Fruit fly (Drosophila melanogaster) whole organism, embryonic: Measurements from ENCODE around the gene CG33552.
A peak's percentile ranks its signal among the peaks of the same experiment; 100 is the strongest.

Experiments used
- Bdp1 ChIP-seq: fragments of 200-800 bp; sonication (Bioruptor generic); optimal IDR thresholded peaks from 3 replicates; lab custom pipeline; 2016; ENCODE audit warnings: missing biosample characterization, missing genetic modification characterization
- Blimp-1 ChIP-seq: fragments of 200-800 bp; sonication (Bioruptor generic); optimal IDR thresholded peaks from 3 replicates; lab custom pipeline; 2018; ENCODE audit warnings: missing biosample characterization, missing genetic modification characterization, mild to moderate bottlenecking, moderate library complexity, missing genetic modification reagents
- CG10209 ChIP-seq: fragments of 200-800 bp; sonication (Bioruptor generic); optimal IDR thresholded peaks from 3 replicates; lab custom pipeline; 2017; ENCODE audit warnings: missing biosample characterization, mild to moderate bottlenecking, missing genetic modification characterization, missing genetic modification reagents
- CG10543 ChIP-seq: fragments of 200-800 bp; sonication (Bioruptor generic); optimal IDR thresholded peaks from 3 replicates; lab custom pipeline; 2017; ENCODE audit warnings: missing biosample characterization, mild to moderate bottlenecking, missing genetic modification characterization, moderate library complexity
- CG11504 ChIP-seq: fragments of 200-800 bp; sonication (Bioruptor generic); optimal IDR thresholded peaks from 3 replicates; lab custom pipeline; 2019; ENCODE audit warnings: missing biosample characterization, mild to moderate bottlenecking, missing genetic modification characterization, moderate library complexity
- CG12391 ChIP-seq: fragments of 200-800 bp; sonication (Bioruptor generic); optimal IDR thresholded peaks from 3 replicates; lab custom pipeline; 2018; ENCODE audit warnings: missing biosample characterization, mild to moderate bottlenecking, missing genetic modification characterization, moderate library complexity
- CG12659 ChIP-seq: fragments of 200-800 bp; sonication (Bioruptor generic); optimal IDR thresholded peaks from 3 replicates; lab custom pipeline; 2017; ENCODE audit warnings: mild to moderate bottlenecking, missing biosample characterization, missing genetic modification reagents, missing genetic modification characterization
- CG13424 ChIP-seq: fragments of 200-800 bp; sonication (Bioruptor generic); optimal IDR thresholded peaks from 2 replicates; lab custom pipeline; 2019; ENCODE audit warnings: missing biosample characterization, mild to moderate bottlenecking, missing genetic modification characterization, moderate library complexity
- CG15696 ChIP-seq: fragments of 200-800 bp; sonication (Bioruptor generic); optimal IDR thresholded peaks from 2 replicates; lab custom pipeline; 2019; ENCODE audit warnings: missing biosample characterization, mild to moderate bottlenecking, missing genetic modification characterization, moderate library complexity
- CG17612 ChIP-seq: fragments of 200-800 bp; sonication (Bioruptor generic); IDR thresholded peaks from 2 replicates; pipeline ENCODE4 v1.3.6; 2022; ENCODE audit warnings: missing biosample characterization, missing genetic modification characterization
- CG30403 ChIP-seq: fragments of 200-800 bp; sonication (Bioruptor generic); optimal IDR thresholded peaks from 3 replicates; lab custom pipeline; 2016; ENCODE audit warnings: missing biosample characterization, missing genetic modification characterization
- CG31441 ChIP-seq: fragments of 200-800 bp; sonication (Bioruptor generic); IDR thresholded peaks from 2 replicates; pipeline ENCODE4 v1.3.6; 2022; ENCODE audit warnings: missing biosample characterization, missing genetic modification characterization
- CG3995 ChIP-seq: fragments of 200-800 bp; sonication (Bioruptor generic); optimal IDR thresholded peaks from 3 replicates; lab custom pipeline; 2016; ENCODE audit warnings: missing biosample characterization, missing genetic modification characterization
- CG43689 ChIP-seq: fragments of 200-800 bp; sonication (Bioruptor generic); IDR thresholded peaks from 2 replicates; pipeline ENCODE4 v1.3.6; 2022; ENCODE audit warnings: missing biosample characterization, missing genetic modification characterization
- CG6654 ChIP-seq: fragments of 200-800 bp; sonication (Bioruptor generic); optimal IDR thresholded peaks from 2 replicates; lab custom pipeline; 2017; ENCODE audit warnings: missing biosample characterization, mild to moderate bottlenecking, missing genetic modification characterization
- CG7786 ChIP-seq: fragments of 200-800 bp; sonication (Bioruptor generic); optimal IDR thresholded peaks from 2 replicates; lab custom pipeline; 2016; ENCODE audit warnings: missing biosample characterization, missing genetic modification characterization
- CG7839 ChIP-seq: fragments of 200-800 bp; sonication (Bioruptor generic); optimal IDR thresholded peaks from 3 replicates; lab custom pipeline; 2018; ENCODE audit warnings: missing biosample characterization, mild to moderate bottlenecking, missing genetic modification characterization, moderate library complexity
- CG8359 ChIP-seq: fragments of 200-800 bp; sonication (Bioruptor generic); optimal IDR thresholded peaks from 2 replicates; lab custom pipeline; 2017; ENCODE audit warnings: missing biosample characterization, mild to moderate bottlenecking, missing genetic modification characterization, borderline replicate concordance
- CG8924 ChIP-seq: fragments of 200-800 bp; optimal IDR thresholded peaks from 3 replicates; lab custom pipeline; 2019; ENCODE audit warnings: missing biosample characterization, mild to moderate bottlenecking, missing genetic modification characterization, moderate library complexity
- Chrac-16 ChIP-seq: fragments of 200-800 bp; sonication (Bioruptor generic); optimal IDR thresholded peaks from 3 replicates; lab custom pipeline; 2016; ENCODE audit warnings: missing biosample characterization, missing genetic modification characterization
- CoRest ChIP-seq: fragments of 200-800 bp; sonication (Bioruptor generic); optimal IDR thresholded peaks from 3 replicates; lab custom pipeline; 2018; ENCODE audit warnings: missing biosample characterization, mild to moderate bottlenecking, missing genetic modification characterization, moderate library complexity
- D19A ChIP-seq: fragments of 200-800 bp; optimal IDR thresholded peaks from 3 replicates; lab custom pipeline; 2019; ENCODE audit warnings: missing biosample characterization, mild to moderate bottlenecking, missing genetic modification characterization, moderate library complexity
- HLH3B ChIP-seq: fragments of 200-800 bp; sonication (Bioruptor generic); IDR thresholded peaks from 2 replicates; pipeline ENCODE4 v1.3.6; 2022; ENCODE audit warnings: missing biosample characterization, missing genetic modification characterization
- Hr3 ChIP-seq: fragments of 200-800 bp; sonication (Bioruptor generic); optimal IDR thresholded peaks from 3 replicates; lab custom pipeline; 2016; ENCODE audit warnings: missing biosample characterization, missing genetic modification characterization
- Hr51 ChIP-seq, 2 experiments: fragments of 200-800 bp; sonication (Bioruptor generic); optimal IDR thresholded peaks; 2 replicates in 1 of 2; 3 replicates in 1 of 2; lab custom pipeline; 2016 to 2018; ENCODE audit warnings: missing biosample characterization in 2 of 2, missing genetic modification characterization in 2 of 2, mild to moderate bottlenecking in 1 of 2, moderate library complexity in 1 of 2
- Myb ChIP-seq: fragments of 200-800 bp; sonication (Bioruptor generic); optimal IDR thresholded peaks from 2 replicates; lab custom pipeline; 2016; ENCODE audit warnings: missing biosample characterization, missing genetic modification characterization
- NFAT ChIP-seq: fragments of 200-800 bp; sonication (Bioruptor generic); IDR thresholded peaks from 2 replicates; pipeline ENCODE4 v1.3.6; 2022; ENCODE audit warnings: missing biosample characterization, missing genetic modification characterization
- Sry-δ ChIP-seq: fragments of 200-800 bp; sonication (Bioruptor generic); optimal IDR thresholded peaks from 2 replicates; lab custom pipeline; 2016; ENCODE audit warnings: missing biosample characterization, missing genetic modification characterization
- Ssrp ChIP-seq: fragments of 200-800 bp; sonication (Bioruptor generic); optimal IDR thresholded peaks from 2 replicates; lab custom pipeline; 2018; ENCODE audit warnings: missing biosample characterization, mild to moderate bottlenecking, missing genetic modification characterization, moderate library complexity
- TFAM ChIP-seq: fragments of 200-800 bp; sonication (Bioruptor generic); optimal IDR thresholded peaks from 2 replicates; lab custom pipeline; 2017; ENCODE audit warnings: missing biosample characterization, missing genetic modification characterization, inconsistent platforms
- Xbp1 ChIP-seq: fragments of 200-800 bp; sonication (Bioruptor generic); optimal IDR thresholded peaks from 3 replicates; lab custom pipeline; 2016; ENCODE audit warnings: missing biosample characterization, mild to moderate bottlenecking, missing genetic modification characterization
- az2 ChIP-seq: fragments of 200-800 bp; sonication (Bioruptor generic); optimal IDR thresholded peaks from 3 replicates; lab custom pipeline; 2016; ENCODE audit warnings: missing biosample characterization, missing genetic modification characterization
- bab2 ChIP-seq: fragments of 200-800 bp; sonication (Bioruptor generic); optimal IDR thresholded peaks from 2 replicates; lab custom pipeline; 2016; ENCODE audit warnings: missing biosample characterization, missing genetic modification characterization
- bsh ChIP-seq, 2 experiments: fragments of 200-800 bp; sonication (Bioruptor generic); optimal IDR thresholded peaks; 2 replicates each; lab custom pipeline; 2017 to 2018; ENCODE audit warnings: mild to moderate bottlenecking in 2 of 2, missing biosample characterization in 2 of 2, missing genetic modification characterization in 2 of 2, moderate library complexity in 1 of 2
- cg ChIP-seq: fragments of 200-800 bp; sonication (Bioruptor generic); optimal IDR thresholded peaks from 3 replicates; lab custom pipeline; 2019; ENCODE audit warnings: missing biosample characterization, mild to moderate bottlenecking, missing genetic modification characterization, moderate library complexity
- da ChIP-seq: fragments of 200-800 bp; sonication (Bioruptor generic); optimal IDR thresholded peaks from 2 replicates; lab custom pipeline; 2016; ENCODE audit warnings: missing biosample characterization, missing genetic modification characterization
- fu2 ChIP-seq: fragments of 200-800 bp; sonication (Bioruptor generic); optimal IDR thresholded peaks from 2 replicates; lab custom pipeline; 2016; ENCODE audit warnings: missing biosample characterization, missing genetic modification characterization
- hkb ChIP-seq, 2 experiments: fragments of 200-800 bp in 1 of 2; fragments of >200 bp in 1 of 2; sonication (Bioruptor generic) in 1 of 2; IDR thresholded peaks in 1 of 2; optimal IDR thresholded peaks in 1 of 2; 2 replicates each; pipeline versions ENCODE4 v1.3.6 to Lab custom; 2017 to 2022; ENCODE audit warnings: missing biosample characterization in 1 of 2, missing genetic modification characterization in 1 of 2
- lola ChIP-seq, 3 experiments: fragments of >200 bp in 2 of 3; fragments of 200-800 bp in 1 of 3; sonication (Bioruptor generic) in 1 of 3; optimal IDR thresholded peaks; 2 replicates each; lab custom pipeline; 2017 to 2019; ENCODE audit warnings: missing biosample characterization in 3 of 3, missing genetic modification characterization in 3 of 3, mild to moderate bottlenecking in 1 of 3, moderate library complexity in 1 of 3
- nom ChIP-seq: fragments of 200-800 bp; sonication (Bioruptor generic); optimal IDR thresholded peaks from 2 replicates; lab custom pipeline; 2017; ENCODE audit warnings: missing biosample characterization, missing genetic modification characterization, mild to moderate bottlenecking, moderate library complexity, missing genetic modification reagents
- pum ChIP-seq: fragments of 200-800 bp; sonication (Bioruptor generic); optimal IDR thresholded peaks from 2 replicates; lab custom pipeline; 2016; ENCODE audit warnings: missing biosample characterization, missing genetic modification characterization
- ranshi ChIP-seq: fragments of 200-800 bp; sonication (Bioruptor generic); IDR thresholded peaks from 2 replicates; pipeline ENCODE4 v1.3.6; 2022; ENCODE audit warnings: missing biosample characterization, missing genetic modification characterization
- rib ChIP-seq: fragments of 200-800 bp; sonication (Bioruptor generic); IDR thresholded peaks from 2 replicates; pipeline ENCODE4 v1.3.6; 2022; ENCODE audit warnings: missing biosample characterization, missing genetic modification characterization
- salm ChIP-seq: fragments of 200-800 bp; sonication (Bioruptor generic); optimal IDR thresholded peaks from 2 replicates; lab custom pipeline; 2018; ENCODE audit warnings: missing biosample characterization, mild to moderate bottlenecking, missing genetic modification characterization
- schlank ChIP-seq: fragments of 200-800 bp; sonication (Bioruptor generic); optimal IDR thresholded peaks from 2 replicates; lab custom pipeline; 2018; ENCODE audit warnings: missing biosample characterization, mild to moderate bottlenecking, missing genetic modification characterization
- sim ChIP-seq: fragments of 200-800 bp; sonication (Bioruptor generic); IDR thresholded peaks from 2 replicates; pipeline ENCODE4 v1.3.6; 2022; ENCODE audit warnings: missing biosample characterization, missing genetic modification characterization
- sima ChIP-seq: fragments of 200-800 bp; sonication (Bioruptor generic); optimal IDR thresholded peaks from 2 replicates; lab custom pipeline; 2016; ENCODE audit warnings: missing biosample characterization, missing genetic modification characterization
- tx ChIP-seq: fragments of 200-800 bp; sonication (Bioruptor generic); optimal IDR thresholded peaks from 2 replicates; lab custom pipeline; 2016; ENCODE audit warnings: missing biosample characterization, missing genetic modification characterization
- wek ChIP-seq: fragments of 200-800 bp; sonication (Bioruptor generic); optimal IDR thresholded peaks from 3 replicates; lab custom pipeline; 2018; ENCODE audit warnings: missing biosample characterization, mild to moderate bottlenecking, missing genetic modification characterization, moderate library complexity
- zfh1 ChIP-seq: fragments of 200-800 bp; sonication (Bioruptor generic); IDR thresholded peaks from 3 replicates; pipeline ENCODE4 v1.3.6; 2022; ENCODE audit warnings: missing biosample characterization, missing genetic modification characterization

The CG33552 gene

dm6 chr2L:16703753-16704152 lies 21.4 kb downstream of the CG33552 start (continued):
- TF ChIP-seq wek (GFP tag; lab: Kevin White, UChicago) (no peak), TFAM (GFP tag; lab: Kevin White, UChicago) (no peak), CG12659 (peak; percentile 59), CoRest (tag; lab: Kevin White, UChicago) (peak; percentile 70), CG8924 (no peak), CG17612 (no peak), nom (no peak), schlank (no peak), tx (peak; percentile 19), cg (GFP tag; lab: Kevin White, UChicago) (no peak), Bdp1 (no peak), bsh (GFP tag; optimal IDR thresholded peaks at IDR 0.05; lab: Kevin White, UChicago) (peak in 1 of 2 experiments; percentile 30), lola (GFP tag; optimal IDR thresholded peaks at IDR 0.05; lab: Kevin White, UChicago) (no peak), salm (no peak), Xbp1 (GFP tag; lab: Kevin White, UChicago) (peak; percentile 53), bab2 (GFP tag; lab: Kevin White, UChicago) (peak; percentile 19), CG10543 (peak; percentile 70), HLH3B (GFP tag; lab: Robert Waterston, UW) (peak; percentile 25; the same call in 1 of the 2 replicates), da (no peak), Blimp-1 (no peak), CG10209 (GFP tag; lab: Kevin White, UChicago) (peak; percentile 35), Hr51 (GFP tag; optimal IDR thresholded peaks at IDR 0.05; lab: Kevin White, UChicago) (peak in 1 of 2 experiments; percentile 28), CG15696 (tag; lab: Kevin White, UChicago) (no peak), sim (GFP tag; lab: Robert Waterston, UW) (no peak), fu2 (GFP tag; lab: Kevin White, UChicago) (peak; percentile 30), rib (GFP tag; lab: Robert Waterston, UW) (no peak), CG8359 (GFP tag; lab: Kevin White, UChicago) (no peak), ranshi (GFP tag; lab: Robert Waterston, UW) (peak; percentile 61; the same call in 1 of the 2 replicates), Myb (GFP tag; lab: Kevin White, UChicago) (peak; percentile 21), Chrac-16 (GFP tag; lab: Kevin White, UChicago) (peak; percentile 37), sima (GFP tag; lab: Kevin White, UChicago) (no peak), NFAT (GFP tag; lab: Robert Waterston, UW) (no peak), CG31441 (GFP tag; lab: Robert Waterston, UW) (no peak), zfh1 (GFP tag; lab: Robert Waterston, UW) (peak; percentile 59; the same call in 2 of the 3 replicates), Hr3 (peak; percentile 27), CG11504 (tag; lab: Kevin White, UChicago) (no peak), CG7786 (peak; percentile 24), CG7839 (tag; lab: Kevin White, UChicago) (no peak), hkb (optimal IDR thresholded peaks at IDR 0.05; lab: Kevin White, UChicago) (no peak), hkb (GFP tag; IDR thresholded peaks at IDR 0.05; lab: Robert Waterston, UW) (peak; percentile 69), CG13424 (tag; lab: Kevin White, UChicago) (peak; percentile 72), pum (GFP tag; lab: Kevin White, UChicago) (no peak), Sry-δ (GFP tag; lab: Kevin White, UChicago) (peak; percentile 12), CG3995 (GFP tag; lab: Kevin White, UChicago) (no peak), Ssrp (tag; lab: Kevin White, UChicago) (peak; percentile 41), D19A (tag; lab: Kevin White, UChicago) (no peak), az2 (peak; percentile 31), CG30403 (GFP tag; lab: Kevin White, UChicago) (peak; percentile 62), CG43689 (GFP tag; lab: Robert Waterston, UW) (no peak), CG6654 (no peak), CG12391 (peak; percentile 44)
